Fruit fly (Drosophila melanogaster) whole organism, embryonic: ENCODE results near the gene bor.

ENCODE experiments used
- Bdp1 ChIP-seq: fragments of 200-800 bp; sonication (Bioruptor generic); optimal IDR thresholded peaks from 3 replicates; lab custom pipeline; 2016; ENCODE audit warnings: missing biosample characterization, missing genetic modification characterization
- CG1024 ChIP-seq: fragments of 200-800 bp; sonication (Bioruptor generic); IDR thresholded peaks from 2 replicates; pipeline ENCODE4 v1.3.6; 2022; ENCODE audit warnings: missing biosample characterization, missing genetic modification characterization
- CG10543 ChIP-seq: fragments of 200-800 bp; sonication (Bioruptor generic); optimal IDR thresholded peaks from 3 replicates; lab custom pipeline; 2017; ENCODE audit warnings: missing biosample characterization, mild to moderate bottlenecking, missing genetic modification characterization, moderate library complexity
- CG11247 ChIP-seq: fragments of 200-800 bp; sonication (Bioruptor generic); IDR thresholded peaks from 2 replicates; pipeline ENCODE4 v1.3.6; 2022; ENCODE audit warnings: missing biosample characterization, missing genetic modification characterization
- CG11504 ChIP-seq: fragments of 200-800 bp; sonication (Bioruptor generic); optimal IDR thresholded peaks from 3 replicates; lab custom pipeline; 2019; ENCODE audit warnings: missing biosample characterization, mild to moderate bottlenecking, missing genetic modification characterization, moderate library complexity
- CG11560 ChIP-seq: fragments of 200-800 bp; sonication (Bioruptor generic); IDR thresholded peaks from 3 replicates; pipeline ENCODE4 v1.3.6; 2022; ENCODE audit warnings: missing biosample characterization, missing genetic modification characterization
- CG12071 ChIP-seq: fragments of 200-800 bp; sonication (Bioruptor generic); optimal IDR thresholded peaks from 3 replicates; lab custom pipeline; 2018; ENCODE audit warnings: missing biosample characterization, mild to moderate bottlenecking, missing genetic modification characterization
- CG12942 ChIP-seq: fragments of 200-800 bp; sonication (Bioruptor generic); optimal IDR thresholded peaks from 3 replicates; lab custom pipeline; 2016; ENCODE audit warnings: missing biosample characterization, missing genetic modification characterization
- CG14014 ChIP-seq: fragments of 200-800 bp; sonication (Bioruptor generic); IDR thresholded peaks from 2 replicates; pipeline ENCODE4 v1.3.6; 2022; ENCODE audit warnings: missing biosample characterization, missing genetic modification characterization
- CG15514 ChIP-seq: fragments of 200-800 bp; sonication (Bioruptor generic); optimal IDR thresholded peaks from 3 replicates; lab custom pipeline; 2017; ENCODE audit warnings: missing biosample characterization, missing genetic modification characterization, mild to moderate bottlenecking, moderate library complexity, missing genetic modification reagents
- CG17186 ChIP-seq: fragments of 200-800 bp; sonication (Bioruptor generic); optimal IDR thresholded peaks from 3 replicates; lab custom pipeline; 2017; ENCODE audit warnings: missing biosample characterization, missing genetic modification reagents, missing genetic modification characterization
- CG17829 ChIP-seq: fragments of 200-800 bp; optimal IDR thresholded peaks from 2 replicates; lab custom pipeline; 2019; ENCODE audit warnings: missing biosample characterization, mild to moderate bottlenecking, missing genetic modification characterization, moderate library complexity
- CG3281 ChIP-seq: fragments of 200-800 bp; sonication (Bioruptor generic); optimal IDR thresholded peaks from 3 replicates; lab custom pipeline; 2017; ENCODE audit warnings: missing biosample characterization, mild to moderate bottlenecking, missing genetic modification characterization
- CG34376 ChIP-seq: fragments of 200-800 bp; sonication (Bioruptor generic); optimal IDR thresholded peaks from 2 replicates; lab custom pipeline; 2018; ENCODE audit warnings: missing biosample characterization, mild to moderate bottlenecking, missing genetic modification characterization
- CG4617 ChIP-seq: fragments of 200-800 bp; sonication (Bioruptor generic); optimal IDR thresholded peaks from 3 replicates; lab custom pipeline; 2016; ENCODE audit warnings: missing biosample characterization, missing genetic modification characterization, borderline replicate concordance
- CG4820 ChIP-seq: fragments of 200-800 bp; sonication (Bioruptor generic); optimal IDR thresholded peaks from 3 replicates; lab custom pipeline; 2016; ENCODE audit warnings: missing biosample characterization, missing genetic modification characterization
- Dip2 ChIP-seq: fragments of 200-800 bp; sonication (Bioruptor generic); IDR thresholded peaks from 2 replicates; pipeline ENCODE4 v1.3.6; 2022; ENCODE audit warnings: missing biosample characterization, missing genetic modification characterization
- Doc3 ChIP-seq: fragments of 200-800 bp; sonication (Bioruptor generic); IDR thresholded peaks from 3 replicates; pipeline ENCODE4 v1.3.6; 2022; ENCODE audit warnings: missing biosample characterization, missing genetic modification characterization; ENCODE audit not compliant: partially characterized antibody
- E2f1 ChIP-seq: fragments of 200-800 bp; sonication (Bioruptor generic); IDR thresholded peaks from 2 replicates; pipeline ENCODE4 v1.3.6; 2022; ENCODE audit warnings: missing biosample characterization, missing genetic modification characterization
- E2f2 ChIP-seq: fragments of 200-800 bp; sonication (Bioruptor generic); IDR thresholded peaks from 2 replicates; pipeline ENCODE4 v1.3.6; 2022; ENCODE audit warnings: missing biosample characterization, missing genetic modification characterization
- Gug ChIP-seq: fragments of 200-800 bp; sonication (Bioruptor generic); IDR thresholded peaks from 4 replicates; pipeline ENCODE4 v1.3.6; 2022; ENCODE audit warnings: missing biosample characterization, missing genetic modification characterization
- HLH3B ChIP-seq: fragments of 200-800 bp; sonication (Bioruptor generic); IDR thresholded peaks from 2 replicates; pipeline ENCODE4 v1.3.6; 2022; ENCODE audit warnings: missing biosample characterization, missing genetic modification characterization
- Hmr ChIP-seq: fragments of 200-800 bp; sonication (Bioruptor generic); optimal IDR thresholded peaks from 3 replicates; lab custom pipeline; 2017; ENCODE audit warnings: mild to moderate bottlenecking, missing biosample characterization, missing genetic modification reagents, missing genetic modification characterization
- Jarid2 ChIP-seq: fragments of 200-800 bp; sonication (Bioruptor generic); optimal IDR thresholded peaks from 3 replicates; lab custom pipeline; 2017; ENCODE audit warnings: mild to moderate bottlenecking, missing biosample characterization, missing genetic modification reagents, missing genetic modification characterization
- Meics ChIP-seq: fragments of 200-800 bp; sonication (Bioruptor generic); optimal IDR thresholded peaks from 2 replicates; lab custom pipeline; 2017; ENCODE audit warnings: missing biosample characterization, mild to moderate bottlenecking, missing genetic modification characterization
- Opbp ChIP-seq: fragments of 200-800 bp; sonication (Bioruptor generic); IDR thresholded peaks from 3 replicates; pipeline ENCODE4 v1.3.6; 2022; ENCODE audit warnings: missing biosample characterization, missing genetic modification characterization; ENCODE audit not compliant: partially characterized antibody
- Usf ChIP-seq: fragments of 200-800 bp; sonication (Bioruptor generic); optimal IDR thresholded peaks from 2 replicates; lab custom pipeline; 2017; ENCODE audit warnings: missing genotype, missing biosample characterization, missing genetic modification characterization
- Xbp1 ChIP-seq: fragments of 200-800 bp; sonication (Bioruptor generic); optimal IDR thresholded peaks from 3 replicates; lab custom pipeline; 2016; ENCODE audit warnings: missing biosample characterization, mild to moderate bottlenecking, missing genetic modification characterization
- YL-1 ChIP-seq: fragments of 200-800 bp; sonication (Bioruptor generic); optimal IDR thresholded peaks from 3 replicates; lab custom pipeline; 2017; ENCODE audit warnings: missing biosample characterization, mild to moderate bottlenecking, missing genetic modification characterization
- ara ChIP-seq: fragments of 200-800 bp; sonication (Bioruptor generic); IDR thresholded peaks from 2 replicates; pipeline ENCODE4 v1.3.6; 2022; ENCODE audit warnings: missing biosample characterization, missing genetic modification characterization
- ato ChIP-seq: fragments of 200-800 bp; sonication (Bioruptor generic); IDR thresholded peaks from 2 replicates; pipeline ENCODE4 v1.3.6; 2022; ENCODE audit warnings: missing biosample characterization, missing genetic modification characterization; ENCODE audit not compliant: partially characterized antibody
- caup ChIP-seq: fragments of 200-800 bp; sonication (Bioruptor generic); optimal IDR thresholded peaks from 3 replicates; lab custom pipeline; 2017; ENCODE audit warnings: missing biosample characterization, mild to moderate bottlenecking, missing genetic modification characterization, moderate library complexity; ENCODE audit not compliant: severe bottlenecking
- chif ChIP-seq, 2 experiments: fragments of 200-800 bp; sonication (Bioruptor generic); optimal IDR thresholded peaks; 3 replicates each; lab custom pipeline; 2016; ENCODE audit warnings: missing biosample characterization in 2 of 2, missing genetic modification characterization in 2 of 2
- crol ChIP-seq: fragments of 200-800 bp; sonication (Bioruptor generic); IDR thresholded peaks from 2 replicates; pipeline ENCODE4 v1.3.6; 2022; ENCODE audit warnings: missing biosample characterization, missing genetic modification characterization
- disco-r ChIP-seq: fragments of 200-800 bp; sonication (Bioruptor generic); optimal IDR thresholded peaks from 2 replicates; lab custom pipeline; 2016; ENCODE audit warnings: missing biosample characterization, missing genetic modification characterization
- ems ChIP-seq: fragments of 200-800 bp; sonication (Bioruptor generic); optimal IDR thresholded peaks from 3 replicates; lab custom pipeline; 2016; ENCODE audit warnings: missing biosample characterization, missing genetic modification characterization
- ewg ChIP-seq: fragments of 200-800 bp; sonication (Bioruptor generic); optimal IDR thresholded peaks from 3 replicates; lab custom pipeline; 2017; ENCODE audit warnings: mild to moderate bottlenecking, missing biosample characterization, missing genetic modification reagents, missing genetic modification characterization
- gfzf ChIP-seq: fragments of 200-800 bp; sonication (Bioruptor generic); optimal IDR thresholded peaks from 2 replicates; lab custom pipeline; 2016; ENCODE audit warnings: missing biosample characterization, mild to moderate bottlenecking, missing genetic modification characterization, moderate library complexity
- gro ChIP-seq: fragments of 200-800 bp; sonication (Bioruptor generic); optimal IDR thresholded peaks from 2 replicates; lab custom pipeline; 2016; ENCODE audit warnings: missing biosample characterization, missing genetic modification characterization
- hkb ChIP-seq, 2 experiments: fragments of 200-800 bp in 1 of 2; fragments of >200 bp in 1 of 2; sonication (Bioruptor generic) in 1 of 2; IDR thresholded peaks in 1 of 2; optimal IDR thresholded peaks in 1 of 2; 2 replicates each; pipeline versions ENCODE4 v1.3.6 to Lab custom; 2017 to 2022; ENCODE audit warnings: missing biosample characterization in 1 of 2, missing genetic modification characterization in 1 of 2
- mam ChIP-seq: fragments of 200-800 bp; sonication (Bioruptor generic); optimal IDR thresholded peaks from 3 replicates; lab custom pipeline; 2016; ENCODE audit warnings: missing biosample characterization, missing genetic modification characterization
- pzg ChIP-seq: fragments of 200-800 bp; sonication (Bioruptor generic); optimal IDR thresholded peaks from 3 replicates; lab custom pipeline; 2018; ENCODE audit warnings: missing biosample characterization, mild to moderate bottlenecking, missing genetic modification characterization, moderate library complexity
- scrt ChIP-seq: fragments of 200-800 bp; sonication (Bioruptor generic); optimal IDR thresholded peaks from 2 replicates; lab custom pipeline; 2018; ENCODE audit warnings: missing biosample characterization, mild to moderate bottlenecking, missing genetic modification characterization, moderate library complexity
- sisA ChIP-seq: fragments of 200-800 bp; sonication (Bioruptor generic); IDR thresholded peaks from 2 replicates; pipeline ENCODE4 v1.3.6; 2022; ENCODE audit warnings: missing biosample characterization, missing genetic modification characterization
- sna ChIP-seq: fragments of 200-800 bp; sonication (Bioruptor generic); IDR thresholded peaks from 2 replicates; pipeline ENCODE4 v1.3.6; 2022; ENCODE audit warnings: missing biosample characterization, missing genetic modification characterization; ENCODE audit not compliant: partially characterized antibody
- stwl ChIP-seq: fragments of 200-800 bp; sonication (Bioruptor generic); optimal IDR thresholded peaks from 3 replicates; lab custom pipeline; 2018; ENCODE audit warnings: missing biosample characterization, mild to moderate bottlenecking, missing genetic modification characterization, moderate library complexity
- tin ChIP-seq: fragments of 200-800 bp; sonication (Bioruptor generic); optimal IDR thresholded peaks from 3 replicates; lab custom pipeline; 2016; ENCODE audit warnings: missing biosample characterization, missing genetic modification characterization
- trem ChIP-seq: fragments of 200-800 bp; optimal IDR thresholded peaks from 3 replicates; lab custom pipeline; 2019; ENCODE audit warnings: missing biosample characterization, mild to moderate bottlenecking, missing genetic modification characterization, moderate library complexity
- wek ChIP-seq: fragments of 200-800 bp; sonication (Bioruptor generic); optimal IDR thresholded peaks from 3 replicates; lab custom pipeline; 2018; ENCODE audit warnings: missing biosample characterization, mild to moderate bottlenecking, missing genetic modification characterization, moderate library complexity

The bor gene

DNA sequence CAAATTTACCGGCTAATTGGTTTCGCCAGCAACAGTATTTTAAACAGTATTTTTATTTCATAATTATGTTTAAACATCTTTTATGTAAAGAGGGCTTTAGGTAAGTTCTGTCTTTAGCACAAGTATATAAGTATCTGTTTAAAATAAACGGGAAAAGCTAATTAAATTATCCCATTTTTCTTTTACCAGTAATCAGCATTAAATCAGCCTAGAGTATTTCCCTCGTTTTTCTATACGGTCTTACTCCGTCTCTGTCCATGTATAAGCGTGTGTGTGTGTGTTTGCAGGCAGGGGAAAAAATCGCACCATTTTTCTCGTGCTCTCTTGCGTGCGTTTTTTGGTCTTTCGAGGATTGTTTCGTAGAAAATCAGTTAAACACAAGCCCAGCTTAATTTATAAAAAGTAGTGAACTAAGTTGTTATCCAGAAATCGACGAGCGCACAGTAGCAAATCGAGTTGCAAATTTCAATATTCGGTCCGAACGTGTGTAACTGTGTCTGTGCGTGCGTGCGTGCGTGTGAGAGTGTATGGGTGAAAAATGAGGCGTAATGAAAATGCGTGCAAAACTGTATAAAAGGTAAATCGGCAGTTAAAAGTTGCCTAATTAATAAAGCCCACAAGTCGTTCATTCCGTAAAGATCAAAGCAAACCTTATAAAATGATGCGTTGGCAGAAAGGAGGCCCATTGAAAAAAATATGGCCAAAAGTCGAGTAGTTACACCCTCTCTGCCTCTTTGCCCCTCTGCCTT, 9.0 kb upstream of the bor start (continued):
- TF ChIP-seq CG10543 (GFP tag; lab: Kevin White, UChicago): peak; percentile 14
- no peak for TF ChIP-seq sisA
- TF ChIP-seq ems: no peak
- no peak for TF ChIP-seq CG11560 (tag; lab: Robert Waterston, UW)
- TF ChIP-seq trem (tag; lab: Kevin White, UChicago): no peak
- no peak for TF ChIP-seq HLH3B (GFP tag; lab: Robert Waterston, UW)
- no peak for TF ChIP-seq gro (GFP tag; lab: Kevin White, UChicago)
- no peak for TF ChIP-seq CG11504 (tag; lab: Kevin White, UChicago)
- no peak for TF ChIP-seq CG14014
- no peak for TF ChIP-seq Dip2 (GFP tag; lab: Robert Waterston, UW)
- no peak for TF ChIP-seq CG17186 (GFP tag; lab: Kevin White, UChicago)
- TF ChIP-seq CG11247 (GFP tag; lab: Robert Waterston, UW): no peak
- TF ChIP-seq ara (GFP tag; lab: Robert Waterston, UW): no peak
- TF ChIP-seq Doc3 (GFP tag; lab: Robert Waterston, UW): no peak
- no peak for TF ChIP-seq ewg (GFP tag; lab: Kevin White, UChicago)
- TF ChIP-seq chif (GFP tag; optimal IDR thresholded peaks at IDR 0.05; lab: Kevin White, UChicago): no peak
- TF ChIP-seq YL-1 (GFP tag; lab: Kevin White, UChicago): no peak
- TF ChIP-seq CG4617 (GFP tag; lab: Kevin White, UChicago): peak; percentile 56
- TF ChIP-seq caup (GFP tag; lab: Kevin White, UChicago): no peak
- peak; percentile 94 for TF ChIP-seq crol
- peak; percentile 61 for TF ChIP-seq gfzf (GFP tag; lab: Kevin White, UChicago)
- TF ChIP-seq CG12071 (GFP tag; lab: Kevin White, UChicago): no peak
- no peak for TF ChIP-seq CG4820
- no peak for TF ChIP-seq Hmr (GFP tag; lab: Kevin White, UChicago)
- TF ChIP-seq CG34376 (GFP tag; lab: Kevin White, UChicago): no peak
- TF ChIP-seq E2f2: no peak
- no peak for TF ChIP-seq Gug (GFP tag; lab: Robert Waterston, UW)
- no peak for TF ChIP-seq CG12942 (GFP tag; lab: Kevin White, UChicago)
- 0 out of 3 replicates have a peak, but pooled peaks have one; percentile 25 for TF ChIP-seq Opbp
- TF ChIP-seq Jarid2 (GFP tag; lab: Kevin White, UChicago): peak; percentile 42
- no peak for TF ChIP-seq tin
- 0 out of 2 replicates have a peak, but pooled peaks have one; percentile 16 for TF ChIP-seq sna (GFP tag; lab: Robert Waterston, UW)
- TF ChIP-seq wek (GFP tag; lab: Kevin White, UChicago): no peak
- no peak for TF ChIP-seq CG1024 (GFP tag; lab: Robert Waterston, UW)
- no peak for TF ChIP-seq ato (GFP tag; lab: Robert Waterston, UW)
- peak; percentile 21 for TF ChIP-seq pzg (GFP tag; lab: Kevin White, UChicago)
- TF ChIP-seq scrt (GFP tag; lab: Kevin White, UChicago): no peak
- no peak for TF ChIP-seq hkb (optimal IDR thresholded peaks at IDR 0.05; lab: Kevin White, UChicago)
- TF ChIP-seq hkb (GFP tag; IDR thresholded peaks at IDR 0.05; lab: Robert Waterston, UW): no peak
- TF ChIP-seq Bdp1 (GFP tag; lab: Kevin White, UChicago): no peak
- TF ChIP-seq CG3281: peak; percentile 3
- no peak for TF ChIP-seq Meics (GFP tag; lab: Kevin White, UChicago)
- no peak for TF ChIP-seq mam (GFP tag; lab: Kevin White, UChicago)
- TF ChIP-seq disco-r (GFP tag; lab: Kevin White, UChicago): no peak
- TF ChIP-seq Usf (GFP tag; lab: Kevin White, UChicago): no peak
- TF ChIP-seq Xbp1 (GFP tag; lab: Kevin White, UChicago): no peak
- peak; percentile 24 for TF ChIP-seq stwl
- TF ChIP-seq CG17829 (tag; lab: Kevin White, UChicago): no peak
- no peak for TF ChIP-seq CG15514 (GFP tag; lab: Kevin White, UChicago)
- TF ChIP-seq E2f1 (GFP tag; lab: Robert Waterston, UW): no peak
